Fruit fly (Drosophila melanogaster) Kc167 (cell line): Measurements from ENCODE around the gene IFT46.

Experiments used
- Myc ChIP-seq: fragments of >200 bp; optimal IDR thresholded peaks from 2 replicates; lab custom pipeline; 2017; ENCODE audit warnings: missing external identifiers
- Sin3A ChIP-seq: fragments of >200 bp; optimal IDR thresholded peaks from 2 replicates; lab custom pipeline; 2018; ENCODE audit warnings: missing external identifiers
- h ChIP-seq: fragments of >200 bp; optimal IDR thresholded peaks from 3 replicates; lab custom pipeline; 2018; ENCODE audit warnings: missing external identifiers
- insv ChIP-seq: fragments of >200 bp; optimal IDR thresholded peaks from 3 replicates; lab custom pipeline; 2018; ENCODE audit warnings: missing external identifiers
- psq ChIP-seq: fragments of >200 bp; optimal IDR thresholded peaks from 2 replicates; lab custom pipeline; 2017; ENCODE audit warnings: missing external identifiers
- ttk ChIP-seq: sonication (Bioruptor generic); optimal IDR thresholded peaks from 2 replicates; lab custom pipeline; 2017; ENCODE audit warnings: missing external identifiers

Gene IFT46

dm6 chr2L:18630611-18631221, 14.8 kb upstream of the IFT46 start:
- TF ChIP-seq psq (lab: Kevin White, UChicago) (no peak), Myc (no peak)

- TF ChIP-seq h (lab: Kevin White, UChicago) (no peak), ttk (lab: Kevin White, UChicago) (no peak), psq (lab: Kevin White, UChicago) (no peak), Sin3A (lab: Kevin White, UChicago) (no peak), insv (no peak), Myc (no peak)
These were observed 13.2 kb upstream of the IFT46 start for dm6 chr2L:18629144-18629543.

dm6 chr2L:18628104-18628503, 12.2 kb upstream of the IFT46 start:
- TF ChIP-seq insv (no peak), Sin3A (lab: Kevin White, UChicago) (no peak), psq (lab: Kevin White, UChicago) (no peak), ttk (lab: Kevin White, UChicago) (no peak), h (lab: Kevin White, UChicago) (no peak), Myc (no peak)

- no peak for TF ChIP-seq psq (lab: Kevin White, UChicago)
- no peak for TF ChIP-seq ttk (lab: Kevin White, UChicago)
- TF ChIP-seq h (lab: Kevin White, UChicago) = no peak
- TF ChIP-seq Myc = no peak
- no peak for TF ChIP-seq insv
- TF ChIP-seq Sin3A (lab: Kevin White, UChicago) = no peak
These were observed 11.1 kb upstream of the IFT46 start for dm6 chr2L:18626987-18627386.

- TF ChIP-seq ttk (lab: Kevin White, UChicago) = no peak
- TF ChIP-seq psq (lab: Kevin White, UChicago) = no peak
- no peak for TF ChIP-seq insv
- no peak for TF ChIP-seq h (lab: Kevin White, UChicago)
- TF ChIP-seq Sin3A (lab: Kevin White, UChicago) = no peak
- no peak for TF ChIP-seq Myc
These were observed 9.6 kb upstream of the IFT46 start for dm6 chr2L:18625470-18625869.

dm6 chr2L:18625009-18625408, 9.1 kb upstream of the IFT46 start:
- no peak for TF ChIP-seq Myc
- TF ChIP-seq ttk (lab: Kevin White, UChicago) = no peak
- TF ChIP-seq h (lab: Kevin White, UChicago) = no peak
- TF ChIP-seq Sin3A (lab: Kevin White, UChicago) = no peak
- no peak for TF ChIP-seq psq (lab: Kevin White, UChicago)
- TF ChIP-seq insv = no peak

dm6 chr2L:18624362-18624761, 8.5 kb upstream of the IFT46 start:
- TF ChIP-seq Sin3A (lab: Kevin White, UChicago) (no peak), psq (lab: Kevin White, UChicago) (no peak), Myc (no peak), ttk (lab: Kevin White, UChicago) (no peak), h (lab: Kevin White, UChicago) (no peak), insv (no peak)

dm6 chr2L:18623435-18623834, 7.5 kb upstream of the IFT46 start:
- TF ChIP-seq Sin3A (lab: Kevin White, UChicago) (no peak), ttk (lab: Kevin White, UChicago) (no peak), psq (lab: Kevin White, UChicago) (no peak), insv (no peak), Myc (no peak), h (lab: Kevin White, UChicago) (no peak)

dm6 chr2L:18621357-18622211, 5.7 kb upstream of the IFT46 start:
- TF ChIP-seq Sin3A (lab: Kevin White, UChicago) = no peak
- no peak for TF ChIP-seq psq (lab: Kevin White, UChicago)
- TF ChIP-seq h (lab: Kevin White, UChicago) = no peak
- no peak for TF ChIP-seq Myc
- TF ChIP-seq ttk (lab: Kevin White, UChicago) = no peak

- TF ChIP-seq Myc (no peak), ttk (lab: Kevin White, UChicago) (no peak), h (lab: Kevin White, UChicago) (no peak), insv (no peak), psq (lab: Kevin White, UChicago) (no peak), Sin3A (lab: Kevin White, UChicago) (no peak)
These were observed 4.2 kb upstream of the IFT46 start for dm6 chr2L:18620153-18620552.

dm6 chr2L:18617003-18617402, 1.1 kb upstream of the IFT46 start, which contains the start of gene MESR3:
MESR3 (plus strand) TSS chr2L:18617256.
- TF ChIP-seq psq (lab: Kevin White, UChicago) (no peak), h (lab: Kevin White, UChicago) (no peak), ttk (lab: Kevin White, UChicago) (no peak), insv (no peak), Sin3A (lab: Kevin White, UChicago) (no peak), Myc (no peak)

dm6 chr2L:18612106-18612505, 3.8 kb downstream of the IFT46 start, which contains the start of gene Atac2:
Atac2 (minus strand) TSS chr2L:18612249.
- TF ChIP-seq Myc (no peak), Sin3A (lab: Kevin White, UChicago) (no peak), h (lab: Kevin White, UChicago) (no peak), ttk (lab: Kevin White, UChicago) (no peak), insv (no peak), psq (lab: Kevin White, UChicago) (no peak)
